Worm (Caenorhabditis elegans) whole organism, L1 larva: ENCODE results near the gene Y39F10C.3.

Experiments
- C34B4.2 ChIP-seq: sonication (generic microtip); optimal IDR thresholded peaks from 2 replicates; lab custom pipeline; 2017; ENCODE audit warnings: mild to moderate bottlenecking, missing genetic modification characterization, missing compliant biosample characterization
- ama-1 ChIP-seq: fragments of 150-350 bp; optimal IDR thresholded peaks from 2 replicates; lab custom pipeline; 2014
- blmp-1 ChIP-seq: fragments of 150-350 bp; optimal IDR thresholded peaks from 2 replicates; lab custom pipeline; 2014; ENCODE audit warnings: missing biosample characterization, missing genetic modification characterization
- egl-27 ChIP-seq, 2 experiments: fragments of 150-350 bp in 1 of 2; sonication (generic microtip); optimal IDR thresholded peaks; 3 replicates each; lab custom pipeline; 2017 to 2018; ENCODE audit warnings: missing biosample characterization in 2 of 2, missing genetic modification characterization in 2 of 2, missing genetic modification reagents in 2 of 2
- elt-2 ChIP-seq: sonication (generic microtip); optimal IDR thresholded peaks from 2 replicates; lab custom pipeline; 2016; ENCODE audit warnings: missing genetic modification characterization, mild to moderate bottlenecking, inconsistent platforms, missing compliant biosample characterization, missing genetic modification reagents
- elt-3 ChIP-seq, 6 experiments: fragments of 150-350 bp in 1 of 6; sonication (generic microtip); optimal IDR thresholded peaks; 2 replicates each; lab custom pipeline; 2017 to 2018; ENCODE audit warnings: missing biosample characterization in 6 of 6, missing genetic modification characterization in 6 of 6, inconsistent platforms in 1 of 6
- fkh-4 ChIP-seq: sonication (generic microtip); optimal IDR thresholded peaks from 2 replicates; lab custom pipeline; 2016; ENCODE audit warnings: missing compliant biosample characterization, missing genetic modification characterization, borderline replicate concordance
- fos-1 ChIP-seq: fragments of 150-350 bp; optimal IDR thresholded peaks from 2 replicates; lab custom pipeline; 2014; ENCODE audit warnings: missing biosample characterization, missing genetic modification characterization
- isw-1 ChIP-seq: fragments of 200-800 bp; sonication (Bioruptor generic); IDR thresholded peaks from 2 replicates; pipeline ENCODE4 v1.3.6; 2022; ENCODE audit warnings: missing genetic modification characterization, missing compliant biosample characterization
- lin-13 ChIP-seq: fragments of 150-350 bp; optimal IDR thresholded peaks from 2 replicates; lab custom pipeline; 2014; ENCODE audit warnings: missing biosample characterization, missing genetic modification reagents, missing genetic modification characterization
- nhr-19 ChIP-seq: fragments of 200-800 bp; sonication (Bioruptor generic); conservative IDR thresholded peaks from 2 replicates; pipeline ENCODE4 v1.3.6; 2022; ENCODE audit warnings: missing genetic modification characterization, missing compliant biosample characterization
- nhr-28 ChIP-seq: fragments of 150-350 bp; optimal IDR thresholded peaks from 2 replicates; lab custom pipeline; 2014; ENCODE audit warnings: missing biosample characterization, missing genetic modification characterization
- nhr-71 ChIP-seq: sonication (generic microtip); optimal IDR thresholded peaks from 2 replicates; lab custom pipeline; 2016; ENCODE audit warnings: mild to moderate bottlenecking, missing genetic modification characterization, moderate library complexity, missing compliant biosample characterization

DNA sequence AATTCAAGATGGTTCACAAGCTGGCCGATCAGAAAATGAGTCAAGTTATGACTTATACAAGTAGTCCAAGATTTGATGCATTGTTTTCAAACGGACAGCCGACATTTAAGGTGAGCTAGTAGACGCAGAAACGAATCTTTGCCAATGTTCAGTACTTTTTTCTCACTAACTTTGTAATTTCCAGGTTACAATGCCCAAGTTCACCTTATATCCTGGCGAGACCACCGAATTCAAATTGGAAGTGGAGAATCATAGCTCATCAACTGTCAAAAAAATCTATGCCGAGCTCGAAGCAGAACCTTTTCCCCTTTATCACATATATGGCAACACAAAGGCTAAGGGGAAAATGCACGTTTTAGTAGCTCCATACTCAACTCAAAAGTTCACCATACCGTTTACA lies 46.3 kb upstream of the Y39F10C.3 start:
- TF ChIP-seq egl-27 (tag; optimal IDR thresholded peaks at IDR 0.05; lab: Kevin White, UChicago): no peak
- TF ChIP-seq elt-3 (tag; optimal IDR thresholded peaks at IDR 0.05; lab: Kevin White, UChicago): no peak
- no peak for TF ChIP-seq C34B4.2 (tag; lab: Kevin White, UChicago)
- TF ChIP-seq ama-1 (lab: Kevin White, UChicago): no peak
- TF ChIP-seq nhr-19 (GFP tag; lab: Robert Waterston, UW): no peak
- TF ChIP-seq lin-13 (GFP tag; lab: Kevin White, UChicago): no peak
- TF ChIP-seq nhr-71 (tag; lab: Kevin White, UChicago): no peak
- no peak for TF ChIP-seq nhr-28 (tag; lab: Kevin White, UChicago)
- TF ChIP-seq elt-2 (tag; lab: Kevin White, UChicago): no peak
- TF ChIP-seq isw-1 (GFP tag; lab: Robert Waterston, UW): no peak
- no peak for TF ChIP-seq blmp-1 (tag; lab: Kevin White, UChicago)
- no peak for TF ChIP-seq fkh-4 (tag; lab: Kevin White, UChicago)
- no peak for TF ChIP-seq fos-1 (tag; lab: Kevin White, UChicago)
